Fruit fly (Drosophila melanogaster): ENCODE measurements around the gene Imp.

The Imp gene

dm6 chrX:10762959-10763883, 60.9 kb downstream of the Imp start (continued):
- no peak for TF ChIP-seq al (GFP tag; IDR thresholded peaks at IDR 0.05)
- no peak for TF ChIP-seq CG12942 (GFP tag; optimal IDR thresholded peaks at IDR 0.05)
- no peak for TF ChIP-seq CG11723 (GFP tag; optimal IDR thresholded peaks at IDR 0.05)
- peak; percentile 35 for TF ChIP-seq Oli (tag; optimal IDR thresholded peaks at IDR 0.05)
- no peak for TF ChIP-seq Lhr (GFP tag; optimal IDR thresholded peaks at IDR 0.05)
- TF ChIP-seq Jarid2 (GFP tag; optimal IDR thresholded peaks at IDR 0.05): no peak
- no peak for TF ChIP-seq stc (GFP tag; IDR thresholded peaks at IDR 0.05)
- no peak for TF ChIP-seq toy (GFP tag; IDR thresholded peaks at IDR 0.05)
- peak; percentile 25 for TF ChIP-seq scrt (GFP tag; optimal IDR thresholded peaks at IDR 0.05)
- no peak for TF ChIP-seq CG10147 (GFP tag; optimal IDR thresholded peaks at IDR 0.05)
- no peak for TF ChIP-seq gsb (GFP tag; IDR thresholded peaks at IDR 0.05)
- TF ChIP-seq CTCF (GFP tag; optimal IDR thresholded peaks at IDR 0.05): no peak
- peak; percentile 49; the same call in 1 of the 2 replicates for TF ChIP-seq Atf6 (GFP tag; IDR thresholded peaks at IDR 0.05)
- TF ChIP-seq tup (GFP tag; optimal IDR thresholded peaks at IDR 0.05): no peak
- TF ChIP-seq CG10321 (GFP tag; IDR thresholded peaks at IDR 0.05): no peak
- no peak for TF ChIP-seq Abd-B (GFP tag; optimal IDR thresholded peaks at IDR 0.05)
- peak; percentile 16 for TF ChIP-seq CG15514 (GFP tag; optimal IDR thresholded peaks at IDR 0.05)
- TF ChIP-seq hkb (optimal IDR thresholded peaks at IDR 0.05): no peak
- TF ChIP-seq hkb (GFP tag; IDR thresholded peaks at IDR 0.05): no peak; the same call in 1 of the 2 replicates
- no peak for TF ChIP-seq CG2202 (tag; optimal IDR thresholded peaks at IDR 0.05)
- no peak for TF ChIP-seq CG5953 (GFP tag; IDR thresholded peaks at IDR 0.05)
- TF ChIP-seq D (optimal IDR thresholded peaks at IDR 0.05): no peak
- TF ChIP-seq D (GFP tag; optimal IDR thresholded peaks at IDR 0.05): no peak
- TF ChIP-seq sd (tag; optimal IDR thresholded peaks at IDR 0.05): peak; percentile 54
- no peak for TF ChIP-seq mam (GFP tag; optimal IDR thresholded peaks at IDR 0.05)
- peak; percentile 12; the same call in 1 of the 2 replicates for TF ChIP-seq CG3847 (GFP tag; IDR thresholded peaks at IDR 0.05)
- no peak for TF ChIP-seq esg (GFP tag; conservative IDR thresholded peaks at IDR 0.05)
- no peak for TF ChIP-seq trem (tag; optimal IDR thresholded peaks at IDR 0.05)
- no peak for TF ChIP-seq Side (GFP tag; optimal IDR thresholded peaks at IDR 0.05)
- no peak for TF ChIP-seq Ssrp (tag; optimal IDR thresholded peaks at IDR 0.05)
- no peak for TF ChIP-seq Ada2b (GFP tag; IDR thresholded peaks at IDR 0.05)
- peak; percentile 19; the same call in 1 of the 2 replicates for TF ChIP-seq bowl (GFP tag; IDR thresholded peaks at IDR 0.05)
- 0 out of 2 replicates have a peak, but pooled peaks have one; percentile 18 for TF ChIP-seq Xrp1 (GFP tag; IDR thresholded peaks at IDR 0.05)
- TF ChIP-seq CG17359 (tag; optimal IDR thresholded peaks at IDR 0.05): peak; percentile 22
- no peak for TF ChIP-seq CG31224 (GFP tag; IDR thresholded peaks at IDR 0.05)
- no peak for TF ChIP-seq CG7987 (GFP tag; optimal IDR thresholded peaks at IDR 0.05)
- TF ChIP-seq sisA (GFP tag; IDR thresholded peaks at IDR 0.05): no peak
- peak; percentile 34 for TF ChIP-seq HmgZ (tag; optimal IDR thresholded peaks at IDR 0.05)
- no peak for TF ChIP-seq stwl (tag; optimal IDR thresholded peaks at IDR 0.05)
- no peak for TF ChIP-seq tll (GFP tag; optimal IDR thresholded peaks at IDR 0.05)
- TF ChIP-seq lilli (GFP tag; optimal IDR thresholded peaks at IDR 0.05): peak; percentile 26
- no peak for TF ChIP-seq Spps (tag; optimal IDR thresholded peaks at IDR 0.05)
- peak; percentile 88 for TF ChIP-seq abd-A (tag; optimal IDR thresholded peaks at IDR 0.05)
- no peak for TF ChIP-seq CG1529 (GFP tag; optimal IDR thresholded peaks at IDR 0.05)
- TF ChIP-seq CG6791 (GFP tag; IDR thresholded peaks at IDR 0.05; ENCODE audit: partially characterized antibody): no peak
- TF ChIP-seq Atf-2 (GFP tag; optimal IDR thresholded peaks at IDR 0.05): no peak
- TF ChIP-seq CG3065 (GFP tag; optimal IDR thresholded peaks at IDR 0.05): no peak
- TF ChIP-seq CG18476 (GFP tag; optimal IDR thresholded peaks at IDR 0.05): no peak
- TF ChIP-seq kah (GFP tag; optimal IDR thresholded peaks at IDR 0.05): no peak
- TF ChIP-seq fru (optimal IDR thresholded peaks at IDR 0.05): no peak
